Fruit fly (Drosophila melanogaster): ENCODE results near the gene vkg.

Gene vkg

DNA sequence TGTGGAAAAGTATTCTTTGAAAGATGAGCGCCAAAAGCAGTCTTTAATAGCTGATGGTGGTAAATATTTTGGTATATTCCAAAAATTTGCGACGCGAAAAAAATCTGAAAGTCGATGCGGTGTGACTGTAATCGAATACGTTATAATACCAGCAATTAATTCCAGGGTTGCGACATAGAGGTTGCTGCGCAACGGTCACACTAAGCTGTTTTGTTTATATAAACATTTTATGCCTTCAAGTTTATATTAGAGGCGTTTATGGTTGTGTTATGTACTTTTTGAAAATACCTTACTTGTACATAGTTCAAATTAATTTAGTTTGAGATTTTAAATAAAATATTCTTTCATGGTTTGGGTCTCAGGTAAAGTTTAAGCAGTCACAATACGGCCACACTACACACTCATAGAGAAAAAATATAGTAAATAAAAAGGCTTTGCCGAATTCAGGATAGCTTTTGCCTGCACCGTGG, 56.6 kb downstream of the vkg start, which contains the start of gene CG14043:
Gene CG14043, plus strand, starts transcription at position 374 of the 470 bp plus-strand sequence.
- TF ChIP-seq tai (GFP tag; optimal IDR thresholded peaks at IDR 0.05) (no peak), Dfd (GFP tag; optimal IDR thresholded peaks at IDR 0.05) (no peak), Rel (GFP tag; optimal IDR thresholded peaks at IDR 0.05) (no peak), Rel (tag; optimal IDR thresholded peaks at IDR 0.05) (peak; percentile 51), pan (optimal IDR thresholded peaks at IDR 0.05) (no peak), Hnf4 (GFP tag; optimal IDR thresholded peaks at IDR 0.05) (no peak), h (GFP tag; optimal IDR thresholded peaks at IDR 0.05) (no peak), CG9705 (GFP tag; optimal IDR thresholded peaks at IDR 0.05) (no peak), foxo (GFP tag; optimal IDR thresholded peaks at IDR 0.05) (no peak), Jra (GFP tag; optimal IDR thresholded peaks at IDR 0.05) (no peak), brk (GFP tag; optimal IDR thresholded peaks at IDR 0.05) (no peak), HLH106 (tag; optimal IDR thresholded peaks at IDR 0.05) (peak; percentile 2), dl (GFP tag; optimal IDR thresholded peaks at IDR 0.05; ENCODE audit: insufficient read depth in 1 of 2, partially characterized antibody in 2 of 2) (no peak), dsf (GFP tag; optimal IDR thresholded peaks at IDR 0.05; ENCODE audit: borderline replicate concordance) (no peak), psq (GFP tag; optimal IDR thresholded peaks at IDR 0.05) (no peak), br (GFP tag; optimal IDR thresholded peaks at IDR 0.05) (no peak), N (GFP tag; optimal IDR thresholded peaks at IDR 0.05) (no peak), fru (GFP tag; optimal IDR thresholded peaks at IDR 0.05) (no peak), Myc (optimal IDR thresholded peaks at IDR 0.05) (peak; percentile 46), Abd-B (GFP tag; optimal IDR thresholded peaks at IDR 0.05) (no peak), sage (GFP tag; optimal IDR thresholded peaks at IDR 0.05) (no peak)

DNA sequence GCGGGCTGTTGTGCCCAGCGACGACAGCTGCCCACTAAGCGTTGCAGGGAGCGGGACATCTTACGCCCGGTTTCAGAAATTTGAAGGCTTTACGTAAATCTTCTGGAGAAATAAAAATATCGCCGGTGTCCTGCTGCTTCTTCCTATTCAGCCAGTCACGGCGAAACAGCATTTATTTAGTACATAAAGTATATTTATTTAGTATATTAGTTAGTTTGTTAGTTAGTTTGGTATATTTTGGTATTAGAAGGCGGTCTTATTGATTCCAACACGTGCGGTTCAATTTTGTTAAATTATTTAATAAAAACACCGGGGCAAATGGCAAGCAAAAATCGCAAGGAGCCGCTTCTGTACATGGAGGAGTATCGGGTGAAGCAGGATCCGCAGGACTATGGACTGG, 59.2 kb downstream of the vkg start, which contains the start of the genes Scox and Polr1C:
Gene Scox, minus strand, starts transcription at position 169 of the 400 bp plus-strand sequence.
Gene Polr1C, plus strand, starts transcription at position 238 of the 400 bp plus-strand sequence.
- TF ChIP-seq Myc (optimal IDR thresholded peaks at IDR 0.05), result peak; percentile 1
- TF ChIP-seq br (GFP tag; optimal IDR thresholded peaks at IDR 0.05), result no peak

dm6 chr2L:4967511-4967910, 60.5 kb downstream of the vkg start, which contains the start of gene eIF3i:
Gene eIF3i, minus strand, starts transcription at chr2L:4967775.
- TF ChIP-seq OdsH (GFP tag; optimal IDR thresholded peaks at IDR 0.05) (no peak), foxo (GFP tag; optimal IDR thresholded peaks at IDR 0.05) (no peak), dsf (GFP tag; optimal IDR thresholded peaks at IDR 0.05; ENCODE audit: borderline replicate concordance) (no peak), Vsx2 (GFP tag; optimal IDR thresholded peaks at IDR 0.05; ENCODE audit: partially characterized antibody) (no peak), ey (GFP tag; optimal IDR thresholded peaks at IDR 0.05) (no peak), Rel (GFP tag; optimal IDR thresholded peaks at IDR 0.05) (no peak), Rel (tag; optimal IDR thresholded peaks at IDR 0.05) (no peak), dmrt93B (GFP tag; optimal IDR thresholded peaks at IDR 0.05) (no peak), psq (GFP tag; optimal IDR thresholded peaks at IDR 0.05) (no peak), dl (GFP tag; optimal IDR thresholded peaks at IDR 0.05; ENCODE audit: insufficient read depth in 1 of 2, partially characterized antibody in 2 of 2) (no peak), Hr78 (GFP tag; optimal IDR thresholded peaks at IDR 0.05) (no peak), CG32264 (GFP tag; optimal IDR thresholded peaks at IDR 0.05) (no peak)

dm6 chr2L:4965923-4966322, 62.1 kb downstream of the vkg start:
- no peak for TF ChIP-seq Hnf4 (GFP tag; optimal IDR thresholded peaks at IDR 0.05)
- TF ChIP-seq ey (GFP tag; optimal IDR thresholded peaks at IDR 0.05), result no peak
- TF ChIP-seq sv (GFP tag; optimal IDR thresholded peaks at IDR 0.05), result no peak
- no peak for TF ChIP-seq usp (GFP tag; optimal IDR thresholded peaks at IDR 0.05)
- no peak for TF ChIP-seq CrebA (GFP tag; optimal IDR thresholded peaks at IDR 0.05; ENCODE audit: borderline replicate concordance)
- no peak for TF ChIP-seq jim (GFP tag; optimal IDR thresholded peaks at IDR 0.05)
- no peak for TF ChIP-seq woc (GFP tag; optimal IDR thresholded peaks at IDR 0.05)
- no peak for TF ChIP-seq rgr (GFP tag; optimal IDR thresholded peaks at IDR 0.05)
- TF ChIP-seq brk (GFP tag; optimal IDR thresholded peaks at IDR 0.05), result no peak
- TF ChIP-seq Dif (GFP tag; optimal IDR thresholded peaks at IDR 0.05; ENCODE audit: partially characterized antibody), result no peak

Measured in whole organism, wandering third instar larva.